Fruit fly (Drosophila melanogaster) whole organism, wandering third instar larva: ENCODE results near the gene CG46508.
"Not testable (repeated sequence)": the region's sequence is repeated elsewhere in the genome, so short reads cannot be mapped to it uniquely, and the experiment has no call there.

Experiments
- CG32264 ChIP-seq: fragments of 200-800 bp; sonication (Bioruptor generic); optimal IDR thresholded peaks from 2 replicates; lab custom pipeline; 2016; ENCODE audit warnings: missing biosample characterization, missing genetic modification characterization
- CG9705 ChIP-seq: fragments of 200-800 bp; sonication (Bioruptor generic); optimal IDR thresholded peaks from 2 replicates; lab custom pipeline; 2018; ENCODE audit warnings: missing biosample characterization, mild to moderate bottlenecking, missing genetic modification characterization
- Dfd ChIP-seq: fragments of >200 bp; optimal IDR thresholded peaks from 2 replicates; lab custom pipeline; 2017; ENCODE audit warnings: missing biosample characterization, missing genetic modification characterization
- OdsH ChIP-seq: fragments of 200-800 bp; sonication (Bioruptor generic); optimal IDR thresholded peaks from 2 replicates; lab custom pipeline; 2016; ENCODE audit warnings: missing biosample characterization, mild to moderate bottlenecking, missing genetic modification characterization
- lola ChIP-seq: fragments of >200 bp; optimal IDR thresholded peaks from 2 replicates; lab custom pipeline; 2017; ENCODE audit warnings: missing biosample characterization, missing genetic modification characterization
- psq ChIP-seq: fragments of 200-800 bp; sonication (Bioruptor generic); optimal IDR thresholded peaks from 3 replicates; lab custom pipeline; 2017; ENCODE audit warnings: missing biosample characterization, mild to moderate bottlenecking, missing genetic modification characterization, moderate library complexity
- rgr ChIP-seq: fragments of 200-800 bp; sonication (Bioruptor generic); optimal IDR thresholded peaks from 3 replicates; lab custom pipeline; 2016; ENCODE audit warnings: missing biosample characterization, mild to moderate bottlenecking, missing genetic modification characterization
- sv ChIP-seq: fragments of 200-800 bp; sonication (Bioruptor generic); optimal IDR thresholded peaks from 3 replicates; lab custom pipeline; 2016; ENCODE audit warnings: missing biosample characterization, missing genetic modification characterization

- TF ChIP-seq CG32264; psq (GFP tag; lab: Kevin White, UChicago); OdsH; rgr (GFP tag; lab: Kevin White, UChicago); lola (GFP tag; lab: Kevin White, UChicago); sv; CG9705 (GFP tag; lab: Kevin White, UChicago); Dfd (GFP tag; lab: Kevin White, UChicago): not testable (repeated sequence)
Observed at dm6 chrX:22167355-22167754, at the start of gene CG46508.
